Worm (Caenorhabditis elegans) whole organism, L3 larva: ENCODE results near the gene F14D2.8.

Experiments used
- aly-2 ChIP-seq: fragments of 150-350 bp; optimal IDR thresholded peaks from 2 replicates; lab custom pipeline; 2014; ENCODE audit warnings: missing biosample characterization, missing genetic modification characterization
- ceh-16 ChIP-seq: sonication (generic microtip); optimal IDR thresholded peaks from 2 replicates; lab custom pipeline; 2017; ENCODE audit warnings: missing biosample characterization, missing genetic modification characterization
- eor-1 ChIP-seq, 2 experiments: fragments of 150-350 bp; optimal IDR thresholded peaks; 2 replicates each; lab custom pipeline; 2014 to 2018; ENCODE audit warnings: missing biosample characterization in 2 of 2, missing genetic modification characterization in 2 of 2
- fos-1 ChIP-seq: fragments of 150-350 bp; optimal IDR thresholded peaks from 2 replicates; lab custom pipeline; 2014; ENCODE audit warnings: missing biosample characterization, missing genetic modification characterization
- lsy-12 ChIP-seq: sonication (generic microtip); optimal IDR thresholded peaks from 2 replicates; lab custom pipeline; 2016; ENCODE audit warnings: mild to moderate bottlenecking, missing genetic modification characterization, missing compliant biosample characterization
- mdl-1 ChIP-seq: fragments of 150-350 bp; optimal IDR thresholded peaks from 2 replicates; lab custom pipeline; 2014; ENCODE audit warnings: missing biosample characterization, missing genetic modification characterization
- nhr-11 ChIP-seq: fragments of 150-350 bp; optimal IDR thresholded peaks from 2 replicates; lab custom pipeline; 2014; ENCODE audit warnings: missing biosample characterization, missing genetic modification characterization
- nhr-25 ChIP-seq: sonication (generic microtip); optimal IDR thresholded peaks from 2 replicates; lab custom pipeline; 2017; ENCODE audit warnings: missing biosample characterization, missing genetic modification characterization
- nhr-43 ChIP-seq: sonication (generic microtip); optimal IDR thresholded peaks from 2 replicates; lab custom pipeline; 2016; ENCODE audit warnings: mild to moderate bottlenecking, missing genetic modification characterization, missing compliant biosample characterization; ENCODE audit not compliant: poor library complexity, severe bottlenecking
- nhr-67 ChIP-seq: fragments of 150-350 bp; optimal IDR thresholded peaks from 2 replicates; lab custom pipeline; 2014; ENCODE audit warnings: missing biosample characterization, missing genetic modification characterization
- pqm-1 ChIP-seq: fragments of 150-350 bp; optimal IDR thresholded peaks from 2 replicates; lab custom pipeline; 2017; ENCODE audit warnings: missing biosample characterization, missing genetic modification characterization, inconsistent platforms
- unc-39 ChIP-seq: sonication (generic microtip); optimal IDR thresholded peaks from 4 replicates; lab custom pipeline; 2017; ENCODE audit warnings: missing biosample characterization, missing genetic modification characterization
- ztf-11 ChIP-seq: fragments of 150-350 bp; optimal IDR thresholded peaks from 2 replicates; lab custom pipeline; 2014; ENCODE audit warnings: missing biosample characterization, missing genetic modification characterization
- ztf-4 ChIP-seq: fragments of 150-350 bp; optimal IDR thresholded peaks from 2 replicates; lab custom pipeline; 2014; ENCODE audit warnings: missing biosample characterization, missing genetic modification characterization

Gene F14D2.8

DNA sequence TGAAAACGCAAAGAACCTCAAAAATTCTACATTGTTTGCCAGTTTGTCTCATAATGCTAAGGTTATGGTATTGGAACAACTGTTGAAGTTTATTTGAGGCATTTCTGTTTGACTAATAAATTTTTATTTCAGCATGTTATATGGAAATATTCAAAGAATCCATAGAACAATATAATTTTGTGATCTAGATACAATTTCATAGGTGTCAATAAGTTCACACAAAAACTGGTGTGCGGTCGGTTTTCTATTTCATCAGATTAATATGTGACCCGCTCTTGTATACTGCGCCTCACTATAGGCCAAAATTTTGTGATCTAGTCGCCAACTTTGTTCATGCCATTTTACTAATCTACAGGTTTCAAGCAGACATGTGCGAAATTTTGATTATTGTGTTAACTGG is 50.2 kb downstream of the F14D2.8 start, which contains the start of gene btb-22:
btb-22 (plus strand) TSS at position 301 of the 400 bp plus-strand sequence.
- TF ChIP-seq pqm-1 (tag; lab: Kevin White, UChicago) = no peak
- TF ChIP-seq ztf-4 (tag; lab: Kevin White, UChicago) = no peak
- TF ChIP-seq nhr-43 (tag; lab: Kevin White, UChicago) = no peak

DNA sequence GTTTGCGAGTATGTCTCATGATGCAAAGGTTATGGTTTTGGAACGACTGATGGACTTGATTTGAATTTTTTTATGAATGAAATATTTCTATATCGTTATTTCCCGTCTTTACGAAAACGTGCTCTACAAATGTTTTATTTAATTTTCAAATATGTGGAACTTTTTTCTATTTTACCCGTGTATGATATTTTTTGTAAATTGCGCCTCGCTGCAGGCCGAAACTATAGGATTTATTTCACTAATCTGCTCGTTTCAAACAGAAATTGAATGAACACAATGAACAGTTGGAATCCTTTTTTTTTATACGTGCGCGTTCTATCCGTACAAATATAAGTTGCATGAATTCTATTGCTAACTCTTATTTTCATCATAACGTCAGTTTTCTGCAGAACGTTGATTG is 51.8 kb downstream of the F14D2.8 start, which contains the start of gene btb-18:
btb-18 (plus strand) TSS at position 301 of the 400 bp plus-strand sequence.
- TF ChIP-seq nhr-25 (tag; lab: Kevin White, UChicago) = no peak
- no peak for TF ChIP-seq mdl-1 (tag; lab: Kevin White, UChicago)
- no peak for TF ChIP-seq nhr-11 (tag; lab: Kevin White, UChicago)
- no peak for TF ChIP-seq fos-1 (tag; lab: Kevin White, UChicago)
- TF ChIP-seq ztf-11 (tag; lab: Kevin White, UChicago) = no peak
- no peak for TF ChIP-seq aly-2 (tag; lab: Kevin White, UChicago)
- no peak for TF ChIP-seq lsy-12 (tag; lab: Kevin White, UChicago)
- TF ChIP-seq nhr-67 (tag; lab: Kevin White, UChicago) = no peak
- TF ChIP-seq unc-39 (tag; lab: Kevin White, UChicago) = no peak
- TF ChIP-seq ceh-16 = no peak
- no peak for TF ChIP-seq eor-1 (tag; optimal IDR thresholded peaks at IDR 0.05; lab: Kevin White, UChicago)
